Worm (Caenorhabditis elegans) whole organism, L1 larva: ENCODE data around the gene R12C12.5.

Source experiments
- ama-1 ChIP-seq: fragments of 150-350 bp; optimal IDR thresholded peaks from 2 replicates; lab custom pipeline; 2014
- ceh-82 ChIP-seq, 3 experiments: fragments of 150-350 bp in 1 of 3; sonication (generic microtip) in 2 of 3; optimal IDR thresholded peaks; 2 replicates each; lab custom pipeline; 2014 to 2017; ENCODE audit warnings: missing biosample characterization in 3 of 3, missing genetic modification characterization in 3 of 3
- egl-27 ChIP-seq, 2 experiments: fragments of 150-350 bp in 1 of 2; sonication (generic microtip); optimal IDR thresholded peaks; 3 replicates each; lab custom pipeline; 2017 to 2018; ENCODE audit warnings: missing biosample characterization in 2 of 2, missing genetic modification characterization in 2 of 2, missing genetic modification reagents in 2 of 2
- elt-3 ChIP-seq, 6 experiments: fragments of 150-350 bp in 1 of 6; sonication (generic microtip); optimal IDR thresholded peaks; 2 replicates each; lab custom pipeline; 2017 to 2018; ENCODE audit warnings: missing biosample characterization in 6 of 6, missing genetic modification characterization in 6 of 6, inconsistent platforms in 1 of 6
- fos-1 ChIP-seq: fragments of 150-350 bp; optimal IDR thresholded peaks from 2 replicates; lab custom pipeline; 2014; ENCODE audit warnings: missing biosample characterization, missing genetic modification characterization
- jun-1 ChIP-seq: fragments of 150-350 bp; optimal IDR thresholded peaks from 2 replicates; lab custom pipeline; 2014; ENCODE audit warnings: missing biosample characterization, missing genetic modification reagents, missing genetic modification characterization
- nhr-237 ChIP-seq: fragments of 150-350 bp; optimal IDR thresholded peaks from 2 replicates; lab custom pipeline; 2014; ENCODE audit warnings: missing biosample characterization, missing genetic modification characterization
- nhr-90 ChIP-seq: sonication (generic microtip); optimal IDR thresholded peaks from 2 replicates; lab custom pipeline; 2016; ENCODE audit warnings: mild to moderate bottlenecking, missing genetic modification characterization, missing compliant biosample characterization; ENCODE audit not compliant: poor library complexity
- snu-23 ChIP-seq: sonication (generic microtip); optimal IDR thresholded peaks from 2 replicates; lab custom pipeline; 2016; ENCODE audit warnings: missing genetic modification characterization, missing compliant biosample characterization
- unc-30 ChIP-seq: sonication (generic microtip); optimal IDR thresholded peaks from 2 replicates; lab custom pipeline; 2017; ENCODE audit warnings: missing biosample characterization, missing genetic modification characterization
- unc-62 ChIP-seq: fragments of 150-350 bp; optimal IDR thresholded peaks from 2 replicates; lab custom pipeline; 2014; ENCODE audit warnings: missing biosample characterization, missing genetic modification reagents, missing genetic modification characterization
- zag-1 ChIP-seq: fragments of 150-350 bp; optimal IDR thresholded peaks from 2 replicates; lab custom pipeline; 2014; ENCODE audit warnings: missing biosample characterization, missing genetic modification characterization
- ztf-11 ChIP-seq, 2 experiments: sonication (generic microtip); optimal IDR thresholded peaks; 2 replicates each; lab custom pipeline; 2016 to 2017; ENCODE audit warnings: missing genetic modification characterization in 2 of 2, missing biosample characterization in 1 of 2, missing compliant biosample characterization in 1 of 2

DNA sequence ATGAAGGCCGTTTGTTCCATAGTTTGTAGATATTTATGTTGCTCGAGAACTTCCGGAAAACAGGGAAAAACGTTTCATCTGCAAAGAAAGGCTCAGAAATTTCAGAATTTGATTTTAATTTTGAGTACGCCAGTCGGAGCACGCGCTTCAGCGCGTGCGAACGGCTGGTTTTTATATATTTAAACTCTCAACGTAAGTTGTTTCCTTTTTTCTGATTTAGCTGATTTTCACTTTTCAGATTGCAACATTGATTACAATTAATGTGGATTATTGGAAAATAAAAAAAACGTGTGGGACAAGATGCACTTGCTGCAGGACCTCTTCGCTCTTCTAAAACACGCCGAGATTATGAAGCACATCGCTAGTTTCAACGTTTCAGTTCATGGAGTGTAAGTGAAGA, 37.7 kb upstream of the R12C12.5 start, which contains the start of gene F21H12.3:
- no peak for TF ChIP-seq nhr-237 (tag; lab: Kevin White, UChicago)
- no peak for TF ChIP-seq unc-62 (GFP tag; lab: Kevin White, UChicago)
- no peak for TF ChIP-seq ama-1 (lab: Kevin White, UChicago)
- no peak for TF ChIP-seq unc-30 (tag; lab: Kevin White, UChicago)
- TF ChIP-seq elt-3 (tag; optimal IDR thresholded peaks at IDR 0.05; lab: Kevin White, UChicago) = no peak
- TF ChIP-seq ceh-82 (tag; optimal IDR thresholded peaks at IDR 0.05; lab: Kevin White, UChicago) = no peak
- no peak for TF ChIP-seq snu-23 (GFP tag; lab: Kevin White, UChicago)
- TF ChIP-seq fos-1 (tag; lab: Kevin White, UChicago) = no peak
- TF ChIP-seq ztf-11 (tag; optimal IDR thresholded peaks at IDR 0.05; lab: Kevin White, UChicago) = no peak
- no peak for TF ChIP-seq jun-1
- no peak for TF ChIP-seq egl-27 (tag; optimal IDR thresholded peaks at IDR 0.05; lab: Kevin White, UChicago)
- TF ChIP-seq nhr-90 (tag; lab: Kevin White, UChicago) = no peak
- no peak for TF ChIP-seq zag-1 (tag; lab: Kevin White, UChicago)
